Fruit fly (Drosophila melanogaster): Measurements from ENCODE around the gene Trc8.
A peak's percentile ranks its signal among the peaks of the same experiment; 100 is the strongest.

Gene Trc8

dm6 chr3R:29461846-29462245 lies 41.8 kb downstream of the Trc8 start:
- no peak for TF ChIP-seq CG13204 (GFP tag; optimal IDR thresholded peaks at IDR 0.05)
- peak; percentile 61 for TF ChIP-seq fd96Ca (GFP tag; IDR thresholded peaks at IDR 0.05)
- TF ChIP-seq CG17806 (tag; optimal IDR thresholded peaks at IDR 0.05): no peak
- TF ChIP-seq CG34367 (tag; optimal IDR thresholded peaks at IDR 0.05): no peak
- TF ChIP-seq rn (GFP tag; IDR thresholded peaks at IDR 0.05): no peak
- TF ChIP-seq EcR (GFP tag; optimal IDR thresholded peaks at IDR 0.05): no peak
- no peak for TF ChIP-seq CG8159 (tag; optimal IDR thresholded peaks at IDR 0.05)
- TF ChIP-seq CG15710 (tag; optimal IDR thresholded peaks at IDR 0.05): no peak
- TF ChIP-seq Pif1A (GFP tag; optimal IDR thresholded peaks at IDR 0.05): no peak
- no peak for TF ChIP-seq CG14655 (GFP tag; optimal IDR thresholded peaks at IDR 0.05)
- TF ChIP-seq Ets98B (GFP tag; IDR thresholded peaks at IDR 0.05): peak; percentile 47
- TF ChIP-seq CG9948 (tag; optimal IDR thresholded peaks at IDR 0.05): no peak
- no peak for TF ChIP-seq CG32121 (GFP tag; IDR thresholded peaks at IDR 0.05)
- no peak for TF ChIP-seq CG10348 (GFP tag; IDR thresholded peaks at IDR 0.05)
- no peak for TF ChIP-seq gl (tag; optimal IDR thresholded peaks at IDR 0.05)
- no peak for TF ChIP-seq Pif1B (GFP tag; optimal IDR thresholded peaks at IDR 0.05)
- TF ChIP-seq Snoo (tag; optimal IDR thresholded peaks at IDR 0.05): no peak
- TF ChIP-seq CG4496 (GFP tag; IDR thresholded peaks at IDR 0.05): peak; percentile 71; the same call in 1 of the 3 replicates
- TF ChIP-seq CG12605 (GFP tag; IDR thresholded peaks at IDR 0.05): peak; percentile 19; the same call in 1 of the 2 replicates

DNA sequence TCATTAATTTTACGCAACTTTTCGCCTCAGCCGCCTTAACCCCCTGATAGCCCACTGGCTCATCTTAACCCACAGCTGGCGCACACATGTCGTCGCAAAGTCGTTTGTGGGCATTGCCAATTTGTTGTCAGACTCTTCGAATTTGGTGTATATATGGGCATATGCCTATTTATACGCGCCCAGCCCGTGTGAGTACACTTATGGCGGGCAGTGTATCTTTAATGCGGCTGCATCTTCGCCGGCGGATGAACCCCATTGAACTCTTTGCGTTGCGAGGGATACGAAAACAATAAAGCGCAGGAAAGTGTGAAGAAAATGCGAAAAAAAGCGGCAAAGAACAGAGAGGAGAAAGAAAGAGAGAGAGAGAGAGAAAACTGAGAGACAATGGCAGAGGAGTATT lies 42.5 kb downstream of the Trc8 start:
- TF ChIP-seq EcR (GFP tag; optimal IDR thresholded peaks at IDR 0.05) (peak; percentile 91), CG34367 (tag; optimal IDR thresholded peaks at IDR 0.05) (no peak), CG32121 (GFP tag; IDR thresholded peaks at IDR 0.05) (peak; percentile 46), Ets98B (GFP tag; IDR thresholded peaks at IDR 0.05) (peak; percentile 64), CG4496 (GFP tag; IDR thresholded peaks at IDR 0.05) (peak; percentile 53; the same call in 1 of the 3 replicates), fd96Ca (GFP tag; IDR thresholded peaks at IDR 0.05) (peak; percentile 57), Snoo (tag; optimal IDR thresholded peaks at IDR 0.05) (peak; percentile 1), CG13204 (GFP tag; optimal IDR thresholded peaks at IDR 0.05) (no peak), CG10348 (GFP tag; IDR thresholded peaks at IDR 0.05) (no peak), CG14655 (GFP tag; optimal IDR thresholded peaks at IDR 0.05) (peak; percentile 18), CG9948 (tag; optimal IDR thresholded peaks at IDR 0.05) (peak; percentile 22), CG8159 (tag; optimal IDR thresholded peaks at IDR 0.05) (peak; percentile 37), CG15710 (tag; optimal IDR thresholded peaks at IDR 0.05) (peak; percentile 18), CG17806 (tag; optimal IDR thresholded peaks at IDR 0.05) (peak; percentile 1), CG8301 (tag; optimal IDR thresholded peaks at IDR 0.05) (no peak)

- no peak for TF ChIP-seq CG13204 (GFP tag; optimal IDR thresholded peaks at IDR 0.05)
- TF ChIP-seq CG9948 (tag; optimal IDR thresholded peaks at IDR 0.05): peak; percentile 16
- no peak for TF ChIP-seq gl (tag; optimal IDR thresholded peaks at IDR 0.05)
- TF ChIP-seq EcR (GFP tag; optimal IDR thresholded peaks at IDR 0.05): no peak
- TF ChIP-seq rn (GFP tag; IDR thresholded peaks at IDR 0.05): no peak
- no peak for TF ChIP-seq CG10348 (GFP tag; IDR thresholded peaks at IDR 0.05)
- peak; percentile 1 for TF ChIP-seq CG8301 (tag; optimal IDR thresholded peaks at IDR 0.05)
- TF ChIP-seq Ets98B (GFP tag; IDR thresholded peaks at IDR 0.05): peak; percentile 36; the same call in 1 of the 2 replicates
- peak; percentile 20 for TF ChIP-seq CG15710 (tag; optimal IDR thresholded peaks at IDR 0.05)
- TF ChIP-seq CG32121 (GFP tag; IDR thresholded peaks at IDR 0.05): no peak; the same call in 1 of the 2 replicates
- peak; percentile 44 for TF ChIP-seq CG14655 (GFP tag; optimal IDR thresholded peaks at IDR 0.05)
- TF ChIP-seq D1 (tag; optimal IDR thresholded peaks at IDR 0.05): no peak
- no peak for TF ChIP-seq Pif1A (GFP tag; optimal IDR thresholded peaks at IDR 0.05)
- no peak for TF ChIP-seq CG34367 (tag; optimal IDR thresholded peaks at IDR 0.05)
- peak; percentile 55; the same call in 1 of the 3 replicates for TF ChIP-seq fd96Ca (GFP tag; IDR thresholded peaks at IDR 0.05)
- peak; percentile 18 for TF ChIP-seq Pif1B (GFP tag; optimal IDR thresholded peaks at IDR 0.05)
- TF ChIP-seq CG12605 (GFP tag; IDR thresholded peaks at IDR 0.05): peak; percentile 59
- peak; percentile 71 for TF ChIP-seq CG4496 (GFP tag; IDR thresholded peaks at IDR 0.05)
- TF ChIP-seq CG17806 (tag; optimal IDR thresholded peaks at IDR 0.05): peak; percentile 18
- peak; percentile 4 for TF ChIP-seq CG8159 (tag; optimal IDR thresholded peaks at IDR 0.05)
- TF ChIP-seq Snoo (tag; optimal IDR thresholded peaks at IDR 0.05): no peak
Measured at dm6 chr3R:29460225-29460927, 43.2 kb downstream of the Trc8 start.

dm6 chr3R:29458689-29459136 lies 44.9 kb downstream of the Trc8 start:
- TF ChIP-seq CG13204 (GFP tag; optimal IDR thresholded peaks at IDR 0.05): no peak
- peak; percentile 75 for TF ChIP-seq CG14655 (GFP tag; optimal IDR thresholded peaks at IDR 0.05)
- no peak for TF ChIP-seq D1 (tag; optimal IDR thresholded peaks at IDR 0.05)
- TF ChIP-seq CG9948 (tag; optimal IDR thresholded peaks at IDR 0.05): peak; percentile 48
- TF ChIP-seq CG4496 (GFP tag; IDR thresholded peaks at IDR 0.05): peak; percentile 70; the same call in 2 of the 3 replicates
- peak; percentile 58 for TF ChIP-seq Pif1A (GFP tag; optimal IDR thresholded peaks at IDR 0.05)
- peak; percentile 25 for TF ChIP-seq CG15710 (tag; optimal IDR thresholded peaks at IDR 0.05)
- TF ChIP-seq CG8159 (tag; optimal IDR thresholded peaks at IDR 0.05): peak; percentile 38
- TF ChIP-seq CG17806 (tag; optimal IDR thresholded peaks at IDR 0.05): peak; percentile 18
- TF ChIP-seq fd96Ca (GFP tag; IDR thresholded peaks at IDR 0.05): 0 out of 3 replicates have a peak, but pooled peaks have one; percentile 26
- TF ChIP-seq CG10348 (GFP tag; IDR thresholded peaks at IDR 0.05): no peak
- TF ChIP-seq CG12605 (GFP tag; IDR thresholded peaks at IDR 0.05): no peak
- TF ChIP-seq Pif1B (GFP tag; optimal IDR thresholded peaks at IDR 0.05): peak; percentile 37
- peak; percentile 72 for TF ChIP-seq EcR (GFP tag; optimal IDR thresholded peaks at IDR 0.05)
- peak; percentile 38; the same call in 1 of the 2 replicates for TF ChIP-seq Ets98B (GFP tag; IDR thresholded peaks at IDR 0.05)
- TF ChIP-seq CG32121 (GFP tag; IDR thresholded peaks at IDR 0.05): peak; percentile 52
- peak; percentile 27 for TF ChIP-seq CG34367 (tag; optimal IDR thresholded peaks at IDR 0.05)
- TF ChIP-seq Snoo (tag; optimal IDR thresholded peaks at IDR 0.05): no peak
- no peak for TF ChIP-seq gl (tag; optimal IDR thresholded peaks at IDR 0.05)
- peak; percentile 72 for TF ChIP-seq CG8301 (tag; optimal IDR thresholded peaks at IDR 0.05)
- TF ChIP-seq rn (GFP tag; IDR thresholded peaks at IDR 0.05): 0 out of 2 replicates have a peak, but pooled peaks have one; percentile 36

All from whole organism, pupa.